Worm (Caenorhabditis elegans) whole organism, L1 larva: ENCODE measurements around the gene K10H10.9.

Experiments
- C04F5.9 ChIP-seq: sonication (generic microtip); optimal IDR thresholded peaks from 2 replicates; lab custom pipeline; 2016; ENCODE audit warnings: missing genetic modification characterization, missing compliant biosample characterization
- fkh-10 ChIP-seq: sonication (generic microtip); optimal IDR thresholded peaks from 2 replicates; lab custom pipeline; 2017; ENCODE audit warnings: missing biosample characterization, missing genetic modification reagents, missing genetic modification characterization
- hlh-17 ChIP-seq: fragments of 200-800 bp; sonication (Bioruptor generic); optimal IDR thresholded peaks from 2 replicates; lab custom pipeline; 2018; ENCODE audit warnings: missing genetic modification characterization, mild to moderate bottlenecking, missing compliant biosample characterization, moderate library complexity, borderline replicate concordance
- nhr-77 ChIP-seq: fragments of 150-350 bp; optimal IDR thresholded peaks from 2 replicates; lab custom pipeline; 2014; ENCODE audit warnings: missing biosample characterization, missing genetic modification characterization
- skn-1 ChIP-seq: fragments of 150-350 bp; optimal IDR thresholded peaks from 2 replicates; lab custom pipeline; 2014; ENCODE audit warnings: missing biosample characterization, missing genetic modification characterization
- snpc-4 ChIP-seq: fragments of 150-350 bp; optimal IDR thresholded peaks from 2 replicates; lab custom pipeline; 2014; ENCODE audit warnings: missing biosample characterization, missing genetic modification characterization
- zag-1 ChIP-seq: fragments of 150-350 bp; optimal IDR thresholded peaks from 2 replicates; lab custom pipeline; 2014; ENCODE audit warnings: missing biosample characterization, missing genetic modification characterization

DNA sequence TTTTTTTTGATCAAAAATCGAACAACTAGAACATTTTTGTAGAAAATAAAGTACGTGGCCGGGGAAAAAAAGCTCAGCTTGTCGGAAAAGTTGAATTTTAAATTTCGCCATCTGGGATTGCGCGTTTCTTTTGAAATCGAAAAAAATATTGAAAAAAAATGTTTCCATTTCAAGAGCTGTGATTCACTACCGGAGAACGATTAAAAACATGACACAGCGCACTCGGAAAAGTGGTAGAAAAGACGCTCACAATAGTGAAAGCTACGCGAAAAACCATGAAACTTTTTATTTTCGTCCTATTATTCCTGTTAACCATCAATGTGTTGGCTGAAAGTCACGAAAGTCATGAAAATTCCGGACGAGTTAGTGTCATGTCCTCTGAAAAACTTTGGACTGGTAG lies 22.8 kb upstream of the K10H10.9 start, which contains the start of the genes clec-147 and C04H5.7:
- TF ChIP-seq zag-1 (no peak), hlh-17 (GFP tag; lab: Kevin White, UChicago) (no peak), fkh-10 (no peak), snpc-4 (no peak), C04F5.9 (no peak), nhr-77 (tag; lab: Kevin White, UChicago) (no peak), skn-1 (tag; lab: Kevin White, UChicago) (no peak)
